Fruit fly (Drosophila melanogaster) whole organism, pupa: ENCODE measurements around the gene CG11069.

Experiments used
- CG10348 ChIP-seq: fragments of 200-800 bp; sonication (Bioruptor generic); IDR thresholded peaks from 2 replicates; pipeline ENCODE4 v1.3.6; 2022; ENCODE audit warnings: missing biosample characterization, missing genetic modification characterization
- CG12605 ChIP-seq: fragments of 200-800 bp; sonication (Bioruptor generic); IDR thresholded peaks from 2 replicates; pipeline ENCODE4 v1.3.6; 2022; ENCODE audit warnings: missing biosample characterization, missing genetic modification characterization
- CG13204 ChIP-seq: fragments of 200-800 bp; sonication (Bioruptor generic); optimal IDR thresholded peaks from 2 replicates; lab custom pipeline; 2018; ENCODE audit warnings: missing biosample characterization, mild to moderate bottlenecking, missing genetic modification characterization, moderate library complexity
- CG14655 ChIP-seq: fragments of 200-800 bp; sonication (Bioruptor generic); optimal IDR thresholded peaks from 3 replicates; lab custom pipeline; 2017; ENCODE audit warnings: mild to moderate bottlenecking, missing biosample characterization, missing genetic modification reagents, missing genetic modification characterization
- CG15710 ChIP-seq: fragments of 200-800 bp; sonication (Bioruptor generic); optimal IDR thresholded peaks from 2 replicates; lab custom pipeline; 2018; ENCODE audit warnings: missing biosample characterization, mild to moderate bottlenecking, missing genetic modification characterization, moderate library complexity
- CG17806 ChIP-seq: fragments of 200-800 bp; sonication (Bioruptor generic); optimal IDR thresholded peaks from 2 replicates; lab custom pipeline; 2018; ENCODE audit warnings: missing biosample characterization, mild to moderate bottlenecking, missing genetic modification characterization, moderate library complexity
- CG32121 ChIP-seq: fragments of 200-800 bp; sonication (Bioruptor generic); IDR thresholded peaks from 2 replicates; pipeline ENCODE4 v1.3.6; 2022; ENCODE audit warnings: missing biosample characterization, missing genetic modification characterization
- CG34367 ChIP-seq: fragments of 200-800 bp; sonication (Bioruptor generic); optimal IDR thresholded peaks from 2 replicates; lab custom pipeline; 2018; ENCODE audit warnings: missing biosample characterization, mild to moderate bottlenecking, missing genetic modification characterization
- CG4496 ChIP-seq: fragments of 200-800 bp; sonication (Bioruptor generic); IDR thresholded peaks from 3 replicates; pipeline ENCODE4 v1.3.6; 2022; ENCODE audit warnings: missing biosample characterization, missing genetic modification characterization
- CG8159 ChIP-seq: fragments of 200-800 bp; sonication (Bioruptor generic); optimal IDR thresholded peaks from 3 replicates; lab custom pipeline; 2018; ENCODE audit warnings: missing biosample characterization, mild to moderate bottlenecking, missing genetic modification characterization, moderate library complexity
- CG8301 ChIP-seq: fragments of 200-800 bp; sonication (Bioruptor generic); optimal IDR thresholded peaks from 2 replicates; lab custom pipeline; 2018; ENCODE audit warnings: missing biosample characterization, mild to moderate bottlenecking, missing genetic modification characterization
- CG9948 ChIP-seq: fragments of 200-800 bp; sonication (Bioruptor generic); optimal IDR thresholded peaks from 2 replicates; lab custom pipeline; 2018; ENCODE audit warnings: missing biosample characterization, mild to moderate bottlenecking, missing genetic modification characterization, moderate library complexity
- D1 ChIP-seq: fragments of 200-800 bp; sonication (Bioruptor generic); optimal IDR thresholded peaks from 2 replicates; lab custom pipeline; 2018; ENCODE audit warnings: missing biosample characterization, mild to moderate bottlenecking, missing genetic modification characterization, moderate library complexity
- EcR ChIP-seq: fragments of 200-800 bp; sonication (Bioruptor generic); optimal IDR thresholded peaks from 3 replicates; lab custom pipeline; 2019; ENCODE audit warnings: missing biosample characterization, missing genetic modification characterization, mild to moderate bottlenecking, moderate library complexity, missing genetic modification reagents
- Ets98B ChIP-seq: fragments of 200-800 bp; sonication (Bioruptor generic); IDR thresholded peaks from 2 replicates; pipeline ENCODE4 v1.3.6; 2022; ENCODE audit warnings: missing biosample characterization, missing genetic modification characterization
- Pif1A ChIP-seq: fragments of 200-800 bp; sonication (Bioruptor generic); optimal IDR thresholded peaks from 3 replicates; lab custom pipeline; 2016; ENCODE audit warnings: missing biosample characterization, missing genetic modification characterization
- Pif1B ChIP-seq: fragments of 200-800 bp; sonication (Bioruptor generic); optimal IDR thresholded peaks from 3 replicates; lab custom pipeline; 2016; ENCODE audit warnings: missing biosample characterization, missing genetic modification characterization
- Snoo ChIP-seq: fragments of 200-800 bp; sonication (Bioruptor generic); optimal IDR thresholded peaks from 3 replicates; lab custom pipeline; 2017; ENCODE audit warnings: missing biosample characterization, mild to moderate bottlenecking, missing genetic modification characterization, inconsistent platforms
- fd96Ca ChIP-seq: fragments of 200-800 bp; sonication (Bioruptor generic); IDR thresholded peaks from 3 replicates; pipeline ENCODE4 v1.3.6; 2022; ENCODE audit warnings: missing biosample characterization, missing genetic modification characterization
- gl ChIP-seq: fragments of 200-800 bp; sonication (Bioruptor generic); optimal IDR thresholded peaks from 2 replicates; lab custom pipeline; 2018; ENCODE audit warnings: missing biosample characterization, mild to moderate bottlenecking, missing genetic modification characterization
- rn ChIP-seq: fragments of 200-800 bp; sonication (Bioruptor generic); IDR thresholded peaks from 2 replicates; pipeline ENCODE4 v1.3.6; 2022; ENCODE audit warnings: missing biosample characterization, missing genetic modification characterization

Gene CG11069

DNA sequence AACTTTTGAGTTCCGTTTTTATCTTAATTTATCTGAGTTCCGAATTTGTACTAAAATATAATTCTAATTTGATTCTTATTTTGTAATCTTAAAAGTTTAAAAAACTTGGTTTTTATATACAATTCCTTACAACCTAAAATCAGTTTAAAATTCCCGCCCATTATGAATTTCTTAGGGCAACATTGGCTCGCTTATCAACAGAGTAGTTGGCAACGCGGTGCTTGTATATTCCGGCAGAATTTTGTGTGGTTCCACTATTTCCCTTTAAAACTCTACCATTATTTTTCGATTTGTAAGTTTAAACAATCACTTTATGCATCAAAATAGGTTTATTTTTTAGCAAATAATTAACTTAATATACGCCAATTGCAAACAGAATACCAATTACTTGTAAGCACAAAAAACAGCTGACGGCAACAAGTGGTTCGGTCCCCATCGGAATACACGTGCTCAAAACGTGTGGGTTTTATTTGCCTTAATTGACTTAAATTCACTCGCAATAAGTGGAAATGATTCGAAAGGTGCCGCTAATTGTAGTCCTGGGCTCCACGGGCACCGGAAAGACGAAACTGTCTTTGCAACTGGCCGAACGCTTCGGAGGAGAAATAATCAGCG is 17.6 kb upstream of the CG11069 start, which contains the start of the genes CG11089 and CG31381:
Gene CG11089 (plus strand): TSS at position 203 of the 615 bp plus-strand sequence.
Gene CG31381 (plus strand): TSS at position 203 of the 615 bp plus-strand sequence.
- TF ChIP-seq CG13204 (GFP tag; lab: Kevin White, UChicago), result no peak
- TF ChIP-seq CG34367 (tag; lab: Kevin White, UChicago), result no peak
- no peak for TF ChIP-seq CG12605
- TF ChIP-seq CG14655 (GFP tag; lab: Kevin White, UChicago), result no peak
- TF ChIP-seq CG17806 (tag; lab: Kevin White, UChicago), result peak; percentile 13
- no peak for TF ChIP-seq EcR (GFP tag; lab: Kevin White, UChicago)
- TF ChIP-seq CG8159 (tag; lab: Kevin White, UChicago), result no peak
- TF ChIP-seq, all 21 proteins: peak for 1

DNA sequence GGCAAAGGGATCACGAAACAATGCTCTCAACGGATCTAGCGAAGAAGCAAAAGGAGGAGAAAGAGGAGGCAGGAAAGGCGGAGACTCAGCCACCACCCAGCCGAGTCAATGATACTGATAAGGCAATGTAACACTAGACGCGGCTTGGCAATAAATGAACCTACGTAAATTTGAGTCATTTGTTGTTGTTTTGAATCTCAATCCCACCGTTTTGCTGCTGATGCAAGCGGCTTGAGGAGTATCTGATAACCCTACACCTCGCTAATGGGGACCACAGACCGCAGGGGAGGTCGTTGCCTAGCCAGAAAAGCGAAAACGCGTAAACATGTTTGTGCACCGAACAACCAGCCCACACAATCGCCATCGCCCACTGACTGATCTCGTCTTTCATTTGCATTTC is 15.9 kb upstream of the CG11069 start:
- TF ChIP-seq EcR (GFP tag; lab: Kevin White, UChicago) (peak; percentile 84), rn (no peak), CG10348 (GFP tag; lab: Robert Waterston, UW) (no peak)

DNA sequence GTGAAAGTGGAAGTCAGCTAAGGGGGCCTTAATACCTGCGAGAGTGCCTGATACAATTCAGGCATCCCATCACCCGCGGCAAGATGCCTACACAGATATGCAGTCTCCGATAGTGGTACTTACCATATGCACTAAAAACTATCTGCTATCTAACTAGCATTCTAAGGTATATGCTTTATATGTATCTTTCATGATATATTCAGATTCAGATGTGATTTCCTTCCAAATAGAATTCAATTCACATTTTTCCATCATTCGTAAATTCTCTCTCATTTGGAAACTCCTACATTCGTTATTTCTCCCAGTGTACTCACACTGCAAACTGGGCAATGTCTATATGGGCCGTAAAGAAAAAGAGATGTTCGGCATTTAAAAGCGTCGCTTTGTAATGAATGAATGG is 8.1 kb upstream of the CG11069 start:
- no peak for TF ChIP-seq CG14655 (GFP tag; lab: Kevin White, UChicago)
- no peak for TF ChIP-seq CG8159 (tag; lab: Kevin White, UChicago)
- no peak for TF ChIP-seq EcR (GFP tag; lab: Kevin White, UChicago)
- TF ChIP-seq CG8301, result peak; percentile 54
- peak; percentile 51 for TF ChIP-seq Pif1A (GFP tag; lab: Kevin White, UChicago)
- TF ChIP-seq CG12605, result 0 out of 2 replicates have a peak, but pooled peaks have one; percentile 7
- TF ChIP-seq CG15710, result no peak
- TF ChIP-seq CG32121 (GFP tag; lab: Robert Waterston, UW), result no peak
- peak; percentile 49; the same call in 1 of the 3 replicates for TF ChIP-seq CG4496
- TF ChIP-seq Ets98B (GFP tag; lab: Robert Waterston, UW), result 0 out of 2 replicates have a peak, but pooled peaks have one; percentile 28
- TF ChIP-seq, all 21 proteins: peak for 5

DNA sequence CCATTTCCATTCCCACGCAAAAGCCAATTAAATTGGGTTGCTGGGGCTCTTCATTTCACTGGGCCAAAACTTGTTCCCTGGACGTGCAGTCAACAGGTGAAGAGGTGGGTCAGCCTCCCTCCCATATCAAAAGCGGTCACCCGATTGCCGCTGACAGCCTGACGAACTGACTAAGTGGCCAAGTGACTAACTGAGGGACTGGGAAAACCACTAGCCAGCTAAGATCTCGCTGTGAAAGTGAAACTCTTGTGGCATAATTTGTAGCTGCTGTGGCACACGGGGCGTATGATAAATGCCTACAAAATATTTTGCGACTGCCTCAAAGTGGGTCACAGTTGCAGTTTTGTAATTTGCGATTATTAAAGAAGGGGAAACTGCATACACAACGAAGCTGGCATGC is 6.1 kb upstream of the CG11069 start:
- TF ChIP-seq Snoo (no peak), CG13204 (GFP tag; lab: Kevin White, UChicago) (no peak), fd96Ca (GFP tag; lab: Robert Waterston, UW) (no peak), CG15710 (no peak), Ets98B (GFP tag; lab: Robert Waterston, UW) (no peak), CG8301 (no peak), CG4496 (no peak), CG32121 (GFP tag; lab: Robert Waterston, UW) (no peak), EcR (GFP tag; lab: Kevin White, UChicago) (no peak)

DNA sequence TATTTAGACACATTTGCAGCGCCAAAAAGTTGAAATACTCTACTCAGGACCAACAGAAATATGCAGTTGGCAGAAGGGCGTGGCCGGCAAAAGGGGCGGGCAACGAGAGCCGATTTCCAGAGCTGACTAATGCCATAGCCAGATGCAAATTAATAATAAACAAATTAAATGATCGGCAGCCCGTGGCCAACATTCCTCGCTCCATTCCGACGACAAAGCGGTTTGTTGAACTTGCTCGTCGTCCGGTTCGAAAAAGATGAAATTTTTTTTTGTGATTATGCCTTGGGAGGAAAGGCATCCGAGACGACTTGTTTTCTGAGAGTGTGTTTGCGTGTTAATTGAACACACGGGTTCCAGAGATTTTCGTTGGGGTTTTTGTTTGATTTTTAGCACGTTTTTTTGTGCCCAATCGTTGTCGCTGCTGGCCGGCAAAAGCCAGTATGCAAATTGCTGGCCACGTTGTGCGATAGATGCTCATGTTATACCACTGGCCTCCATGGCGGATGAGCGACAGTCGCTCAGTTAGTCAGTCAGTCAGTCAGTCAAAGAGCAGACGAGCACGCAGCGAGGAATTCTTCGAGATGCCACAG is 5.1 kb upstream of the CG11069 start:
- TF ChIP-seq fd96Ca (GFP tag; lab: Robert Waterston, UW) (0 out of 3 replicates have a peak, but pooled peaks have one; percentile 26), EcR (GFP tag; lab: Kevin White, UChicago) (peak; percentile 89), Ets98B (GFP tag; lab: Robert Waterston, UW) (no peak)

DNA sequence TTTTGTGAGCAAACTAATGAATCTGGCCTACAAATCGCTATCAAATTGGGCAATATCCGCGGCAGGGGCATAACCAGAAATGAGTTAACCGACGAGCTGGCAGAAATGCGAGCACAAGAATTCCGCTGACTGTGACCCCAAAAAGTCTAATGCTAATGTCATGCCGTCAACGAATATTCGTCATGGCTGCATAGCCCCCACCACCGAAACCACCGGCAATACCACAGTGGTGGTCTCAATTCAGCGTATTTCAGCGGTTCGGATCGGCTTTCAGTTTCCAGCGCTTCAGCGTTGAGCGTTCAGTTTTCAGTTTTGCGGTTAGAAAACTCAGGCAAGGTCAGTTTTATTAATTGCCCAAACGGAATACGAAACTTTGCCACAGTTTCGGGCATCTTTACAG is 4.3 kb upstream of the CG11069 start:
- TF ChIP-seq CG9948 (tag; lab: Kevin White, UChicago) (no peak), D1 (tag; lab: Kevin White, UChicago) (no peak), CG12605 (no peak), CG13204 (GFP tag; lab: Kevin White, UChicago) (no peak), CG8159 (tag; lab: Kevin White, UChicago) (no peak), CG32121 (GFP tag; lab: Robert Waterston, UW) (no peak), CG34367 (tag; lab: Kevin White, UChicago) (no peak), Pif1B (GFP tag; lab: Kevin White, UChicago) (no peak)
- TF ChIP-seq, all 21 proteins: peak for 0

DNA sequence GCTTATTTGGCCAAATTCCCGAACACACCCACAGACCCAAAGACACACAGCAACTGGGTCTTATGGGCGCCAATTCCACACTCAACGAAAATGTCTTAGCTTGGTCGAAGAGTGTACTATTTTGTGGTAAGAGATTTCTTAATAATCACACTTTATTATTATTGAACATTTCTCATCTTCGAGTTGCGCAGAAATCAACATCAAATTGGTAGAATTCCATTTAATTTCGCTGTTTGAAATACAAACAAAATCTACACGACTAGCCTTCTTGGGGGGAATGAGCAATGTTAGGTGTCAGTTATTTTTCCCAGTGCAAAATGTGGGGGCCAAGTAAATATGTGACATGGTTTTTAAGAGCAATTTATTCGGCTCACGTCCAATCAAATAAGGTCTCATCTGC is 3.6 kb upstream of the CG11069 start:
- peak; percentile 50; the same call in 1 of the 3 replicates for TF ChIP-seq fd96Ca (GFP tag; lab: Robert Waterston, UW)
- TF ChIP-seq gl (tag; lab: Kevin White, UChicago), result no peak
- no peak for TF ChIP-seq EcR (GFP tag; lab: Kevin White, UChicago)
- TF ChIP-seq Pif1B (GFP tag; lab: Kevin White, UChicago), result no peak
- no peak for TF ChIP-seq CG9948 (tag; lab: Kevin White, UChicago)
- no peak for TF ChIP-seq D1 (tag; lab: Kevin White, UChicago)
- TF ChIP-seq Pif1A (GFP tag; lab: Kevin White, UChicago), result peak; percentile 3
- TF ChIP-seq Ets98B (GFP tag; lab: Robert Waterston, UW), result peak; percentile 39
- peak; percentile 45 for TF ChIP-seq CG14655 (GFP tag; lab: Kevin White, UChicago)
- peak; percentile 51 for TF ChIP-seq CG8301
- no peak for TF ChIP-seq CG4496
- TF ChIP-seq rn, result no peak
